In genomic region chr2L:13998952-13999351, dm6 we compare ENCODE assay signal across 4 fruit fly cellular contexts.
A peak's percentile ranks its signal among the peaks of the same experiment; 100 is the strongest.
TF ChIP-seq lines count a peak whose summit lies in the region.

No protein-coding gene starts in this region.

- no peak for TF ChIP-seq CTCF in whole organism, embryonic (GFP tag; optimal IDR thresholded peaks at IDR 0.05; lab: Kevin White, UChicago)

TF ChIP-seq in whole organism, embryonic, 481 proteins besides CTCF, POLR2A, EP300 and RAD21:
- peak; percentile 92 for TF ChIP-seq Ets65A (GFP tag; lab: Kevin White, UChicago)
- TF ChIP-seq yki (optimal IDR thresholded peaks at IDR 0.05; lab: Kevin White, UChicago): no peak
- peak; percentile 68; the same call in 1 of the 2 replicates for TF ChIP-seq Drgx (GFP tag; IDR thresholded peaks at IDR 0.05; lab: Robert Waterston, UW)

TF ChIP-seq in whole organism, prepupa, 60 proteins besides CTCF, POLR2A, EP300 and RAD21 (continues in another document):
- TF ChIP-seq CG34406 (GFP tag; optimal IDR thresholded peaks at IDR 0.05; lab: Kevin White, UChicago) (peak; percentile 22), Hr38 (GFP tag; optimal IDR thresholded peaks at IDR 0.05; lab: Kevin White, UChicago) (no peak), salr (GFP tag; optimal IDR thresholded peaks at IDR 0.05; lab: Kevin White, UChicago) (no peak), Gug (GFP tag; IDR thresholded peaks at IDR 0.05; lab: Robert Waterston, UW) (peak; percentile 37; the same call in 1 of the 2 replicates), CG32006 (GFP tag; optimal IDR thresholded peaks at IDR 0.05; lab: Kevin White, UChicago) (peak; percentile 39), Sox102F (GFP tag; optimal IDR thresholded peaks at IDR 0.05; lab: Kevin White, UChicago) (peak; percentile 65), svp (GFP tag; lab: Kevin White, UChicago) (peak; percentile 86), lz (GFP tag; optimal IDR thresholded peaks at IDR 0.05; lab: Kevin White, UChicago) (peak; percentile 57), CG15336 (GFP tag; IDR thresholded peaks at IDR 0.05; lab: Robert Waterston, UW) (peak; percentile 70; the same call in 1 of the 2 replicates), CG3032 (tag; optimal IDR thresholded peaks at IDR 0.05; lab: Kevin White, UChicago) (no peak), Hr4 (GFP tag; optimal IDR thresholded peaks at IDR 0.05; lab: Kevin White, UChicago) (no peak), Smox (GFP tag; optimal IDR thresholded peaks at IDR 0.05; lab: Kevin White, UChicago) (peak; percentile 56), topi (GFP tag; optimal IDR thresholded peaks at IDR 0.05; lab: Kevin White, UChicago) (peak; percentile 61), CG10631 (GFP tag; optimal IDR thresholded peaks at IDR 0.05; lab: Kevin White, UChicago) (peak; percentile 3), eg (GFP tag; IDR thresholded peaks at IDR 0.05; lab: Robert Waterston, UW) (peak; percentile 70), pdm3 (GFP tag; optimal IDR thresholded peaks at IDR 0.05; lab: Kevin White, UChicago) (peak; percentile 38), OdsH (GFP tag; optimal IDR thresholded peaks at IDR 0.05; lab: Kevin White, UChicago) (peak; percentile 8), achi (GFP tag; optimal IDR thresholded peaks at IDR 0.05; lab: Kevin White, UChicago) (peak; percentile 24), CG3919 (GFP tag; optimal IDR thresholded peaks at IDR 0.05; lab: Kevin White, UChicago) (peak; percentile 19), fkh (GFP tag; optimal IDR thresholded peaks at IDR 0.05; lab: Kevin White, UChicago) (no peak), CG6792 (GFP tag; optimal IDR thresholded peaks at IDR 0.05; lab: Kevin White, UChicago) (no peak), Blimp-1 (GFP tag; optimal IDR thresholded peaks at IDR 0.05; lab: Kevin White, UChicago) (peak; percentile 33), CG11762 (GFP tag; optimal IDR thresholded peaks at IDR 0.05; lab: Kevin White, UChicago; ENCODE audit: insufficient read depth) (no peak), CG8319 (GFP tag; optimal IDR thresholded peaks at IDR 0.05; lab: Kevin White, UChicago) (no peak), CG11294 (GFP tag; IDR thresholded peaks at IDR 0.05; lab: Robert Waterston, UW) (peak; percentile 48; the same call in 1 of the 2 replicates), Eip78C (GFP tag; lab: Kevin White, UChicago) (peak; percentile 84), CG6163 (GFP tag; IDR thresholded peaks at IDR 0.05; lab: Robert Waterston, UW) (peak; percentile 37; the same call in 1 of the 3 replicates), CG31627 (GFP tag; optimal IDR thresholded peaks at IDR 0.05; lab: Kevin White, UChicago) (peak; percentile 36), cyc (GFP tag; optimal IDR thresholded peaks at IDR 0.05; lab: Kevin White, UChicago) (peak; percentile 44)

TF ChIP-seq in whole organism, pupa, 21 proteins besides CTCF, POLR2A, EP300 and RAD21:
- TF ChIP-seq Ets98B (GFP tag; IDR thresholded peaks at IDR 0.05; lab: Robert Waterston, UW) (peak; percentile 62), EcR (GFP tag; optimal IDR thresholded peaks at IDR 0.05; lab: Kevin White, UChicago) (no peak), fd96Ca (GFP tag; IDR thresholded peaks at IDR 0.05; lab: Robert Waterston, UW) (0 out of 3 replicates have a peak, but pooled peaks have one; percentile 32), CG4496 (GFP tag; IDR thresholded peaks at IDR 0.05; lab: Robert Waterston, UW) (peak; percentile 72)
TF ChIP-seq in whole organism, pupa: peak in this region for 3.

TF ChIP-seq in whole organism, wandering third instar larva, 38 proteins besides CTCF, POLR2A, EP300 and RAD21:
- no peak for TF ChIP-seq lola (GFP tag; optimal IDR thresholded peaks at IDR 0.05; lab: Kevin White, UChicago)
- TF ChIP-seq Hnf4 (GFP tag; optimal IDR thresholded peaks at IDR 0.05; lab: Kevin White, UChicago): no peak
- peak; percentile 19 for TF ChIP-seq rgr (GFP tag; optimal IDR thresholded peaks at IDR 0.05; lab: Kevin White, UChicago)
- no peak for TF ChIP-seq fru (GFP tag; optimal IDR thresholded peaks at IDR 0.05; lab: Kevin White, UChicago)
- no peak for TF ChIP-seq woc (GFP tag; optimal IDR thresholded peaks at IDR 0.05; lab: Kevin White, UChicago)
- peak; percentile 34 for TF ChIP-seq h (GFP tag; optimal IDR thresholded peaks at IDR 0.05; lab: Kevin White, UChicago)
- no peak for TF ChIP-seq Abd-B (GFP tag; optimal IDR thresholded peaks at IDR 0.05; lab: Kevin White, UChicago)
- TF ChIP-seq Dfd (GFP tag; optimal IDR thresholded peaks at IDR 0.05; lab: Kevin White, UChicago): no peak
- peak; percentile 63 for TF ChIP-seq HLH106 (tag; optimal IDR thresholded peaks at IDR 0.05; lab: Kevin White, UChicago)
- no peak for TF ChIP-seq psq (GFP tag; optimal IDR thresholded peaks at IDR 0.05; lab: Kevin White, UChicago)
- peak in 1 of 2 experiments; percentile 36 for TF ChIP-seq foxo (GFP tag; optimal IDR thresholded peaks at IDR 0.05; lab: Kevin White, UChicago)
- no peak for TF ChIP-seq dl (GFP tag; optimal IDR thresholded peaks at IDR 0.05; lab: Kevin White, UChicago; ENCODE audit: insufficient read depth in 1 of 2, partially characterized antibody in 2 of 2)
- no peak for TF ChIP-seq dmrt93B (GFP tag; optimal IDR thresholded peaks at IDR 0.05; lab: Kevin White, UChicago)
- peak; percentile 6 for TF ChIP-seq sage (GFP tag; optimal IDR thresholded peaks at IDR 0.05; lab: Kevin White, UChicago)

Comparison
In these comparisons a context has a peak if more than half of its experiments do, and no peak if none do; other contexts are left out.
1. Of the 7 proteins assayed by ChIP-seq in both whole organism, embryonic and whole organism, prepupa: peak only in whole organism, embryonic: none; only in whole organism, prepupa: Blimp-1, Gug and Sox102F; in both: none; in neither: 4.